Worm (Caenorhabditis elegans): ENCODE data around the gene exos-4.1.

- no peak for TF ChIP-seq elt-1 (tag; optimal IDR thresholded peaks at IDR 0.05; ENCODE audit: borderline replicate concordance, insufficient read depth)
- no peak for TF ChIP-seq unc-39 (tag; optimal IDR thresholded peaks at IDR 0.05)
- no peak for TF ChIP-seq unc-120 (tag; optimal IDR thresholded peaks at IDR 0.05; ENCODE audit: poor library complexity, severe bottlenecking)
- TF ChIP-seq elt-3 (tag; optimal IDR thresholded peaks at IDR 0.05), result no peak
- no peak for TF ChIP-seq tbx-8 (GFP tag; optimal IDR thresholded peaks at IDR 0.05)
- TF ChIP-seq zip-8 (tag; optimal IDR thresholded peaks at IDR 0.05), result no peak
- TF ChIP-seq sptf-1 (tag; optimal IDR thresholded peaks at IDR 0.05), result no peak
- no peak for TF ChIP-seq unc-62 (GFP tag; optimal IDR thresholded peaks at IDR 0.05)
- no peak for TF ChIP-seq ceh-43 (GFP tag; optimal IDR thresholded peaks at IDR 0.05)
- TF ChIP-seq ceh-83 (GFP tag; optimal IDR thresholded peaks at IDR 0.05), result no peak
- TF ChIP-seq ces-1 (GFP tag; optimal IDR thresholded peaks at IDR 0.05), result no peak
- no peak for TF ChIP-seq mab-5 (tag; optimal IDR thresholded peaks at IDR 0.05)
Measured at ce11 chrIV:13057418-13057817, 41.4 kb upstream of the exos-4.1 start, which contains the start of gene scl-2.
